Worm (Caenorhabditis elegans): ENCODE measurements around the gene T04G9.6.

Gene T04G9.6

DNA sequence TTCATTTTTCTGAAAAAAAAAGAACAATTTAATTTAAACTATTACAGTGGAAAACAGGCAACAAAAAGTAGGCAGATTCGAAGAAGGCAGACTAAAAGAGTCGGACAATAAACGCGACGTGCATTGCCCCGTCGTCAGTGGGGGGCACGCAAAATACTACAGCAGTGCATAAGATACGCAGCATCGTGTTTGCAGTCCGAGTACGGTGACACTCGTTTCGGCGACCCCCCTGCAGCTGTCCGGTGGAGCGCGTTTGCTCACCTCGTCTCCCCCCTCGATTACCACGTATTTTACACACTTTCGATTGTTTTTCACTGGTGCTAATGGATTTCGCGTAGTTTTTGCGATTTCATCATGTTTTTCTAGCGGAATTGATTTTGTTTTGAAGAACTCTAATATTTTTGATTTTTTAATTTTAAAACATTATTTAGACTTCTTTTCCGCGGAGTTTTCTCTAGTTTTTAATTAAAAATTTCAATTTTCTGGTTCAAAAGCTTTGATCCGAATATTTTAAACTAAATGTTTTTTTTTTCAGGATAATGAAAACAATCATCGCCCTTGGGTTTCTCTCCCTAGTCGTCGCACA, 16.6 kb downstream of the T04G9.6 start, which contains the start of the genes trap-2 and ile-2 (continued):
- TF ChIP-seq ZK546.5 (tag; optimal IDR thresholded peaks at IDR 0.05) (peak in 1 of 2 experiments; percentile 82), spr-3 (GFP tag; optimal IDR thresholded peaks at IDR 0.05) (peak; percentile 79), ceh-82 (tag; optimal IDR thresholded peaks at IDR 0.05) (no peak), nhr-28 (tag; optimal IDR thresholded peaks at IDR 0.05) (peak; percentile 94), sdz-12 (GFP tag; optimal IDR thresholded peaks at IDR 0.05) (no peak), zfp-2 (tag; optimal IDR thresholded peaks at IDR 0.05) (no peak), D1046.2 (GFP tag; IDR thresholded peaks at IDR 0.05) (peak; percentile 99), dpl-1 (GFP tag; optimal IDR thresholded peaks at IDR 0.05) (peak; percentile 75), ZK337.2 (GFP tag; IDR thresholded peaks at IDR 0.05) (no peak), mdt-29 (GFP tag; IDR thresholded peaks at IDR 0.05) (peak; percentile 80), set-16 (GFP tag; IDR thresholded peaks at IDR 0.05) (peak; percentile 80), nhr-48 (tag; optimal IDR thresholded peaks at IDR 0.05) (peak; percentile 78), aly-2 (tag; optimal IDR thresholded peaks at IDR 0.05) (no peak), lsy-2 (tag; optimal IDR thresholded peaks at IDR 0.05) (peak; percentile 92 to 98), daf-12 (tag; optimal IDR thresholded peaks at IDR 0.05) (no peak), hlh-30 (tag; optimal IDR thresholded peaks at IDR 0.05; ENCODE audit: insufficient read depth) (peak; percentile 90), Y5F2A.4 (GFP tag; optimal IDR thresholded peaks at IDR 0.05) (no peak), vab-7 (GFP tag; IDR thresholded peaks at IDR 0.05) (peak; percentile 59; the same call in 1 of the 2 replicates), zip-11 (GFP tag; IDR thresholded peaks at IDR 0.05) (no peak), ztf-11 (tag; optimal IDR thresholded peaks at IDR 0.05) (no peak), ceh-62 (tag; optimal IDR thresholded peaks at IDR 0.05) (no peak), jun-1 (tag; optimal IDR thresholded peaks at IDR 0.05) (peak; percentile 54), skn-1 (tag; optimal IDR thresholded peaks at IDR 0.05) (no peak), lim-7 (GFP tag; IDR thresholded peaks at IDR 0.05) (0 out of 2 replicates have a peak, but pooled peaks have one; percentile 51), egl-27 (tag; optimal IDR thresholded peaks at IDR 0.05) (no peak), nhr-41 (GFP tag; IDR thresholded peaks at IDR 0.05) (peak; percentile 92), ctbp-1 (GFP tag; IDR thresholded peaks at IDR 0.05) (peak; percentile 80), ceh-44 (GFP tag; IDR thresholded peaks at IDR 0.05) (no peak), zfp-3 (GFP tag; conservative IDR thresholded peaks at IDR 0.05) (peak; percentile 86), ztf-7 (tag; optimal IDR thresholded peaks at IDR 0.05) (peak; percentile 72), R02D3.7 (tag; optimal IDR thresholded peaks at IDR 0.05) (no peak), dmd-6 (GFP tag; IDR thresholded peaks at IDR 0.05) (peak; percentile 96), hif-1 (tag; optimal IDR thresholded peaks at IDR 0.05) (peak; percentile 69 to 93), nhr-237 (tag; optimal IDR thresholded peaks at IDR 0.05) (no peak), nhr-77 (tag; optimal IDR thresholded peaks at IDR 0.05) (peak; percentile 80), Y105C5A.15 (GFP tag; IDR thresholded peaks at IDR 0.05) (no peak), ama-1 (optimal IDR thresholded peaks at IDR 0.05) (no peak), F37D6.2 (tag; optimal IDR thresholded peaks at IDR 0.05) (peak; percentile 83), fos-1 (tag; optimal IDR thresholded peaks at IDR 0.05) (no peak), daf-19 (GFP tag; conservative IDR thresholded peaks at IDR 0.05) (no peak), fkh-10 (GFP tag; optimal IDR thresholded peaks at IDR 0.05) (peak; percentile 83), madf-5 (GFP tag; IDR thresholded peaks at IDR 0.05) (0 out of 4 replicates have a peak, but pooled peaks of 1 of the 2 experiments have one; percentile 41), aha-1 (tag) (peak; percentile 98), hmg-1.1 (GFP tag; IDR thresholded peaks at IDR 0.05) (peak; percentile 93), ceh-28 (tag; optimal IDR thresholded peaks at IDR 0.05) (peak; percentile 18), tra-1 (GFP tag; IDR thresholded peaks at IDR 0.05) (peak; percentile 90), duxl-1 (tag; optimal IDR thresholded peaks at IDR 0.05; ENCODE audit: poor library complexity) (peak; percentile 81), lin-39 (tag; optimal IDR thresholded peaks at IDR 0.05) (no peak), ceh-32 (tag; optimal IDR thresholded peaks at IDR 0.05; ENCODE audit: poor library complexity) (peak; percentile 6), mxl-2 (GFP tag; conservative IDR thresholded peaks at IDR 0.05) (no peak), nhr-10 (tag; optimal IDR thresholded peaks at IDR 0.05) (peak; percentile 56), saeg-2 (GFP tag; IDR thresholded peaks at IDR 0.05) (peak; percentile 69; the same call in 1 of the 2 replicates)

Data from whole organism, L4 larva.